Worm (Caenorhabditis elegans): ENCODE data around the gene srlf-14.

DNA sequence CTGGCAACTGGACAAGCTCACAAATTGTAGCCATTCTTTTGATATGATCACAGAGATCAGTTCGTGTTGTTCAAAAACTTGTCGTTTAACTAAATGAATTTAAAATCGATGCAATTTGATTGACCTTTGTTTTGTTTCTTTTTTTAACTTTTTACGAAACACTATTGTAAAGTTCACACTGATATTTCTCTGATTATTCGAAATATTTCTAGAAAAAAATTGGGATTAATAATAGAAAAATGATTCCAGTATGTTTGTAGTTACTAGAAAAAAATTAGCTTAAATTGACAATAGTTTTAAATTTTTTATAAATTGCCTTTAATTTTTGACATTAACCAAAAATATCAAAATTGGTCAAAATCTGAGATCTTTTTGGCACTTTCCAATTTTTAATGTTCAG, 15.1 kb upstream of the srlf-14 start, which contains the start of gene ZK596.2:
- TF ChIP-seq ama-1 (optimal IDR thresholded peaks at IDR 0.05) = no peak
- no peak for TF ChIP-seq ets-7 (tag; optimal IDR thresholded peaks at IDR 0.05)
- TF ChIP-seq flt-1 (GFP tag; IDR thresholded peaks at IDR 0.05) = no peak
- TF ChIP-seq F13C5.2 (tag; optimal IDR thresholded peaks at IDR 0.05) = no peak
- TF ChIP-seq hmbx-1 (tag; optimal IDR thresholded peaks at IDR 0.05) = no peak
- no peak for TF ChIP-seq tbx-37 (GFP tag; conservative IDR thresholded peaks at IDR 0.05)
- TF ChIP-seq sea-1 (GFP tag; conservative IDR thresholded peaks at IDR 0.05) = no peak
- no peak for TF ChIP-seq aly-1 (tag; optimal IDR thresholded peaks at IDR 0.05)
- TF ChIP-seq tbx-11 (GFP tag; IDR thresholded peaks at IDR 0.05) = no peak
- TF ChIP-seq hmg-4 (GFP tag; optimal IDR thresholded peaks at IDR 0.05) = no peak

Data from whole organism, early embryonic.